Worm (Caenorhabditis elegans) whole organism, early embryonic: ENCODE measurements around the gene C30G7.5.

Experiments used
- aly-1 ChIP-seq: sonication (generic microtip); optimal IDR thresholded peaks from 2 replicates; lab custom pipeline; 2016; ENCODE audit warnings: missing genetic modification characterization, missing compliant biosample characterization
- ama-1 ChIP-seq: fragments of 150-350 bp; optimal IDR thresholded peaks from 2 replicates; lab custom pipeline; 2014
- ceh-36 ChIP-seq: sonication (generic microtip); optimal IDR thresholded peaks from 2 replicates; lab custom pipeline; 2016; ENCODE audit warnings: missing genetic modification characterization, inconsistent platforms, missing compliant biosample characterization
- flt-1 ChIP-seq: fragments of 200-800 bp; sonication (Bioruptor generic); IDR thresholded peaks from 2 replicates; pipeline ENCODE4 v1.3.6; 2022; ENCODE audit warnings: missing genetic modification characterization, missing compliant biosample characterization
- hmbx-1 ChIP-seq: sonication (generic microtip); optimal IDR thresholded peaks from 2 replicates; lab custom pipeline; 2016; ENCODE audit warnings: mild to moderate bottlenecking, missing genetic modification characterization, missing compliant biosample characterization
- hnd-1 ChIP-seq: sonication (generic microtip); optimal IDR thresholded peaks from 2 replicates; lab custom pipeline; 2016; ENCODE audit warnings: missing genetic modification characterization, missing compliant biosample characterization
- scrt-1 ChIP-seq: fragments of 200-800 bp; sonication (Bioruptor generic); IDR thresholded peaks from 2 replicates; pipeline ENCODE4 v1.3.6; 2022; ENCODE audit warnings: missing genetic modification characterization, missing compliant biosample characterization
- sea-1 ChIP-seq: fragments of 200-800 bp; sonication (Bioruptor generic); conservative IDR thresholded peaks from 2 replicates; pipeline ENCODE4 v1.3.6; 2022; ENCODE audit warnings: missing genetic modification characterization, missing compliant biosample characterization
- tbx-11 ChIP-seq: fragments of 200-800 bp; sonication (Bioruptor generic); IDR thresholded peaks from 2 replicates; pipeline ENCODE4 v1.3.6; 2022; ENCODE audit warnings: missing genetic modification characterization, missing compliant biosample characterization
- tbx-37 ChIP-seq: fragments of 200-800 bp; sonication (Bioruptor generic); conservative IDR thresholded peaks from 2 replicates; pipeline ENCODE4 v1.3.6; 2022; ENCODE audit warnings: missing genetic modification reagents, missing genetic modification characterization, missing compliant biosample characterization
- tra-4 ChIP-seq: sonication (generic microtip); optimal IDR thresholded peaks from 2 replicates; lab custom pipeline; 2017; ENCODE audit warnings: missing genetic modification characterization, missing compliant biosample characterization

- TF ChIP-seq ceh-36 (no peak), hnd-1 (tag; lab: Kevin White, UChicago) (no peak), tra-4 (tag; lab: Kevin White, UChicago) (no peak), flt-1 (GFP tag; lab: Robert Waterston, UW) (no peak), ama-1 (lab: Kevin White, UChicago) (no peak), tbx-37 (no peak), aly-1 (tag; lab: Kevin White, UChicago) (no peak), hmbx-1 (tag; lab: Kevin White, UChicago) (no peak), scrt-1 (GFP tag; lab: Robert Waterston, UW) (no peak), tbx-11 (GFP tag; lab: Robert Waterston, UW) (no peak), sea-1 (GFP tag; lab: Robert Waterston, UW) (no peak)
Observed at ce11 chrV:14949477-14949876, 5.1 kb downstream of the C30G7.5 start, which contains the start of gene hil-1.
